Fruit fly (Drosophila melanogaster) whole organism, wandering third instar larva: ENCODE results near the gene elB.

Source experiments
- Abd-B ChIP-seq: fragments of >200 bp; optimal IDR thresholded peaks from 2 replicates; lab custom pipeline; 2017; ENCODE audit warnings: missing biosample characterization, missing genetic modification characterization
- CG9705 ChIP-seq: fragments of 200-800 bp; sonication (Bioruptor generic); optimal IDR thresholded peaks from 2 replicates; lab custom pipeline; 2018; ENCODE audit warnings: missing biosample characterization, mild to moderate bottlenecking, missing genetic modification characterization
- Dfd ChIP-seq: fragments of >200 bp; optimal IDR thresholded peaks from 2 replicates; lab custom pipeline; 2017; ENCODE audit warnings: missing biosample characterization, missing genetic modification characterization
- Dif ChIP-seq: fragments of 200-275, 200-300 bp; sonication (Bioruptor generic); optimal IDR thresholded peaks from 2 replicates; lab custom pipeline; 2018; ENCODE audit warnings: missing biosample characterization, missing genetic modification characterization; ENCODE audit not compliant: partially characterized antibody
- HLH106 ChIP-seq: fragments of 200-800 bp; optimal IDR thresholded peaks from 3 replicates; lab custom pipeline; 2019; ENCODE audit warnings: missing biosample characterization, mild to moderate bottlenecking, missing genetic modification characterization, moderate library complexity
- Hnf4 ChIP-seq: fragments of 200-800 bp; sonication (Bioruptor generic); optimal IDR thresholded peaks from 2 replicates; lab custom pipeline; 2016; ENCODE audit warnings: missing biosample characterization, mild to moderate bottlenecking, missing genetic modification characterization
- Hr83 ChIP-seq: fragments of 200-300 bp; sonication (Bioruptor generic); optimal IDR thresholded peaks from 2 replicates; lab custom pipeline; 2016; ENCODE audit warnings: missing biosample characterization, mild to moderate bottlenecking, missing genetic modification characterization, moderate library complexity; ENCODE audit not compliant: poor library complexity, severe bottlenecking
- Jra ChIP-seq: sonication (Bioruptor generic); optimal IDR thresholded peaks from 2 replicates; lab custom pipeline; 2016; ENCODE audit warnings: missing biosample characterization, missing genetic modification characterization
- Mio ChIP-seq: sonication (Bioruptor generic); optimal IDR thresholded peaks from 2 replicates; lab custom pipeline; 2016; ENCODE audit warnings: missing biosample characterization, missing genetic modification characterization
- Myc ChIP-seq: fragments of >200 bp; optimal IDR thresholded peaks from 2 replicates; lab custom pipeline; 2017
- N ChIP-seq: fragments of >200 bp; optimal IDR thresholded peaks from 2 replicates; lab custom pipeline; 2018; ENCODE audit warnings: missing biosample characterization, missing external identifiers, missing genetic modification characterization
- OdsH ChIP-seq: fragments of 200-800 bp; sonication (Bioruptor generic); optimal IDR thresholded peaks from 2 replicates; lab custom pipeline; 2016; ENCODE audit warnings: missing biosample characterization, mild to moderate bottlenecking, missing genetic modification characterization
- Rel ChIP-seq, 2 experiments: fragments of 200-800 bp; sonication (Bioruptor generic) in 1 of 2; optimal IDR thresholded peaks; 2 replicates in 1 of 2; 3 replicates in 1 of 2; lab custom pipeline; 2016 to 2019; ENCODE audit warnings: mild to moderate bottlenecking in 2 of 2, missing biosample characterization in 2 of 2, missing genetic modification characterization in 2 of 2, moderate library complexity in 1 of 2
- Sp1 ChIP-seq: fragments of 200-800 bp; sonication (Bioruptor generic); optimal IDR thresholded peaks from 3 replicates; lab custom pipeline; 2019; ENCODE audit warnings: missing biosample characterization, mild to moderate bottlenecking, missing genetic modification characterization, moderate library complexity
- br ChIP-seq: fragments of 200-800 bp; sonication (Bioruptor generic); optimal IDR thresholded peaks from 2 replicates; lab custom pipeline; 2016; ENCODE audit warnings: missing biosample characterization, missing genetic modification characterization
- brk ChIP-seq: fragments of 200-800 bp; sonication (Bioruptor generic); optimal IDR thresholded peaks from 2 replicates; lab custom pipeline; 2016; ENCODE audit warnings: missing biosample characterization, mild to moderate bottlenecking, missing genetic modification characterization
- dl ChIP-seq, 2 experiments: fragments of 175-275, 200-275 bp in 1 of 2; fragments of 200-275 bp in 1 of 2; sonication (Bioruptor generic); optimal IDR thresholded peaks; lab custom pipeline; 2018; ENCODE audit warnings: mild to moderate bottlenecking in 2 of 2, missing biosample characterization in 2 of 2, missing genetic modification characterization in 2 of 2, moderate library complexity in 2 of 2; ENCODE audit not compliant: partially characterized antibody in 2 of 2, insufficient read depth in 1 of 2
- dmrt93B ChIP-seq: fragments of 200-800 bp; sonication (Bioruptor generic); optimal IDR thresholded peaks from 2 replicates; lab custom pipeline; 2018; ENCODE audit warnings: missing biosample characterization, mild to moderate bottlenecking, missing genetic modification characterization
- dsf ChIP-seq: sonication (Bioruptor generic); optimal IDR thresholded peaks from 2 replicates; lab custom pipeline; 2016; ENCODE audit warnings: missing biosample characterization, missing genetic modification characterization, borderline replicate concordance
- ey ChIP-seq: fragments of 200-800 bp; sonication (Bioruptor generic); optimal IDR thresholded peaks from 2 replicates; lab custom pipeline; 2016; ENCODE audit warnings: missing biosample characterization, missing genetic modification characterization
- foxo ChIP-seq, 2 experiments: fragments of 200-800 bp; sonication (Bioruptor generic); optimal IDR thresholded peaks; 2 replicates in 1 of 2; 3 replicates in 1 of 2; lab custom pipeline; 2016 to 2017; ENCODE audit warnings: missing biosample characterization in 2 of 2, missing genetic modification characterization in 2 of 2
- fru ChIP-seq: fragments of 200-800 bp; sonication (Bioruptor generic); optimal IDR thresholded peaks from 3 replicates; lab custom pipeline; 2016; ENCODE audit warnings: missing biosample characterization, mild to moderate bottlenecking, missing genetic modification characterization
- h ChIP-seq: fragments of 200-800 bp; sonication (Bioruptor generic); optimal IDR thresholded peaks from 3 replicates; lab custom pipeline; 2016; ENCODE audit warnings: missing biosample characterization, mild to moderate bottlenecking, missing genetic modification characterization
- jim ChIP-seq: fragments of 175-275, 200-325 bp; sonication (Bioruptor generic); optimal IDR thresholded peaks from 2 replicates; lab custom pipeline; 2016; ENCODE audit warnings: missing biosample characterization, mild to moderate bottlenecking, missing genetic modification characterization
- lola ChIP-seq: fragments of >200 bp; optimal IDR thresholded peaks from 2 replicates; lab custom pipeline; 2017; ENCODE audit warnings: missing biosample characterization, missing genetic modification characterization
- psq ChIP-seq: fragments of 200-800 bp; sonication (Bioruptor generic); optimal IDR thresholded peaks from 3 replicates; lab custom pipeline; 2017; ENCODE audit warnings: missing biosample characterization, mild to moderate bottlenecking, missing genetic modification characterization, moderate library complexity
- rgr ChIP-seq: fragments of 200-800 bp; sonication (Bioruptor generic); optimal IDR thresholded peaks from 3 replicates; lab custom pipeline; 2016; ENCODE audit warnings: missing biosample characterization, mild to moderate bottlenecking, missing genetic modification characterization
- sage ChIP-seq: fragments of 200-800 bp; sonication (Bioruptor generic); optimal IDR thresholded peaks from 2 replicates; lab custom pipeline; 2016; ENCODE audit warnings: missing biosample characterization, mild to moderate bottlenecking, missing genetic modification characterization
- sv ChIP-seq: fragments of 200-800 bp; sonication (Bioruptor generic); optimal IDR thresholded peaks from 3 replicates; lab custom pipeline; 2016; ENCODE audit warnings: missing biosample characterization, missing genetic modification characterization
- tai ChIP-seq: sonication (Bioruptor generic); optimal IDR thresholded peaks from 2 replicates; lab custom pipeline; 2016; ENCODE audit warnings: missing biosample characterization, missing genetic modification characterization
- usp ChIP-seq: fragments of >200 bp; optimal IDR thresholded peaks from 2 replicates; lab custom pipeline; 2017; ENCODE audit warnings: missing biosample characterization, missing genetic modification characterization
- woc ChIP-seq: sonication (Bioruptor generic); optimal IDR thresholded peaks from 2 replicates; lab custom pipeline; 2016; ENCODE audit warnings: missing biosample characterization, mild to moderate bottlenecking, missing genetic modification characterization

Gene elB

DNA sequence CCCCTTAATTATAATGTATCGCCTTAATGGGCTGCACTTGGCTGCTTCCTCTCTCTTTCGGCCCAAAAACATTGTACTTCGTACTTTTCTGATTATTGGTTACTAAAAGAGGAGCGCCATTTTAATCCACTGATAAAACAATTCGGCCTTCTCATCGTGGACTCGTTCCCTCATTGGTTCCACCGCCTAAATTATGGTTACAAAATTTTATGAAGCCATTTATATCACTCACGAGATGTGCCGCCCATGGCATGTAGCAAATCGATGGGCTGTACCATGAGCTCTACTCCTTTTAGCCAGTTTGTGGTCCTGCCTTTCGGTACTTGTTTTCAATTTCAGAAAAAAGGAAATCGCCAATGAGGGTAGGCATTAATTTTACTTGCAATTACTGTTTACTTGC lies 40.5 kb downstream of the elB start:
- TF ChIP-seq Sp1 (no peak), N (GFP tag; lab: Kevin White, UChicago) (no peak), Dif (GFP tag; lab: Kevin White, UChicago) (no peak), ey (GFP tag; lab: Kevin White, UChicago) (no peak), jim (GFP tag; lab: Kevin White, UChicago) (no peak), lola (GFP tag; lab: Kevin White, UChicago) (no peak), Hr83 (GFP tag; lab: Kevin White, UChicago) (no peak), Rel (GFP tag; optimal IDR thresholded peaks at IDR 0.05; lab: Kevin White, UChicago) (no peak), Rel (tag; optimal IDR thresholded peaks at IDR 0.05; lab: Kevin White, UChicago) (no peak), Myc (no peak), Dfd (no peak), CG9705 (GFP tag; lab: Kevin White, UChicago) (no peak), dsf (no peak), Jra (GFP tag; lab: Kevin White, UChicago) (no peak), dl (GFP tag; optimal IDR thresholded peaks at IDR 0.05; lab: Kevin White, UChicago; ENCODE audit: insufficient read depth in 1 of 2, partially characterized antibody in 2 of 2) (no peak), foxo (GFP tag; optimal IDR thresholded peaks at IDR 0.05; lab: Kevin White, UChicago) (no peak), brk (no peak), h (GFP tag; lab: Kevin White, UChicago) (no peak), dmrt93B (GFP tag; lab: Kevin White, UChicago) (no peak), psq (no peak), Abd-B (GFP tag; lab: Kevin White, UChicago) (no peak)

DNA sequence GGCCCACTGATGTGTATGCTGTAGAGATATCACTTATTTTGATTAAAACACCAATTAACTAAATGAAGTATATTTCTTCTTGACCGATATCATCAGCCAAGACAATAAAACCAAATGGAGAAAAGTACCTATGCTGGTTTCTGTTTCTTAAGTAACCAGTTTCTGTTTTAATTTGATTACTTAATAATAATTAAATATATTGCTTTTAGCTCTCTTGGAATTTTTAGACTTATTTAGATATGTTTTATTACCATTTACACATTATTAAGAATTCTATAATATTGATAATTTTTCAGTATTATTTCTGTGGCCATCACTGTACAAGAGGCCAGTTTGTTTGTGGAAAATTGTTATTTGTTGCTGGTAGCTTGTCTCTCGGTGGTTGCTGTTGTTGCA lies 42.1 kb downstream of the elB start:
- TF ChIP-seq h (GFP tag; lab: Kevin White, UChicago) (peak; percentile 59), N (GFP tag; lab: Kevin White, UChicago) (no peak), rgr (peak; percentile 35), foxo (GFP tag; optimal IDR thresholded peaks at IDR 0.05; lab: Kevin White, UChicago) (peak in 1 of 2 experiments; percentile 62), OdsH (GFP tag; lab: Kevin White, UChicago) (peak; percentile 40), HLH106 (tag; lab: Kevin White, UChicago) (peak; percentile 77), fru (peak; percentile 30), ey (GFP tag; lab: Kevin White, UChicago) (peak; percentile 2), sage (GFP tag; lab: Kevin White, UChicago) (no peak), dmrt93B (GFP tag; lab: Kevin White, UChicago) (peak; percentile 63), woc (GFP tag; lab: Kevin White, UChicago) (peak; percentile 28), Sp1 (peak; percentile 57), lola (GFP tag; lab: Kevin White, UChicago) (no peak)

DNA sequence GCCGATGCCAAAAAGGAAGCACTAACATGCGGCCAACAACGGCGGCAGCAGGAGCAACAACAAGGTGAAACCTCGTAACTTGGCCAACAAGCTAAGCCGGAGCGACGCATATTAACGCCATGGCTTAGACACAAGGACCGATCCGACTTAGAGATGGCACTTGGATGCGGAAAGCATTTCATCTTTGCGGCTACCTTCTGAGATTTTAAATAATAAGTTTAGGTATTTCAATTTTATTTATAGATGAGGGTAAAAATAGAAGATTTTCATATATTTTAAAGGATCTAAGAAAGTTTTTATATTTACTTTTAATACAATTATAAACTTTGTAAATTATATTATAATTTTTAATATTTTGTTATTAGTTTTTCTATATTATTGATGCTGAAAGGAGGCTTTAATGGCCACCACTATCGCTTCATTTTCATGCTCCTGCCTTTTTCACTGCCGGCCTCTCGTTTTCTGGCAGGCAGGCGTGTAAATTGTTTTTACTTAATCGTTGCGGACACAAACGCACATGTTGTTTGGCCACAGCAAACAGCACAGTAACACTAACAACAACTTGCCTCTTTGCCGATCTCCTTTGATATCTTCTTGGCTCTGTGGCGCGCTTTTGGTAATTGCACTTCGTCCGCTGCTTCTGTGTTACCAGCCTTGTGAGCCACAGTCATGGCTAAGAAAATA lies 42.6 kb downstream of the elB start:
- TF ChIP-seq jim (GFP tag; lab: Kevin White, UChicago) (no peak), dl (GFP tag; optimal IDR thresholded peaks at IDR 0.05; lab: Kevin White, UChicago; ENCODE audit: insufficient read depth in 1 of 2, partially characterized antibody in 2 of 2) (no peak), Hnf4 (GFP tag; lab: Kevin White, UChicago) (no peak), fru (no peak), lola (GFP tag; lab: Kevin White, UChicago) (no peak), Sp1 (peak; percentile 53), h (GFP tag; lab: Kevin White, UChicago) (peak; percentile 33), sv (GFP tag; lab: Kevin White, UChicago) (no peak), HLH106 (tag; lab: Kevin White, UChicago) (peak; percentile 56), rgr (peak; percentile 45), foxo (GFP tag; optimal IDR thresholded peaks at IDR 0.05; lab: Kevin White, UChicago) (peak in 1 of 2 experiments; percentile 40), Dfd (no peak), psq (peak; percentile 40), br (no peak)
- TF ChIP-seq, all 38 proteins: peak for 6

DNA sequence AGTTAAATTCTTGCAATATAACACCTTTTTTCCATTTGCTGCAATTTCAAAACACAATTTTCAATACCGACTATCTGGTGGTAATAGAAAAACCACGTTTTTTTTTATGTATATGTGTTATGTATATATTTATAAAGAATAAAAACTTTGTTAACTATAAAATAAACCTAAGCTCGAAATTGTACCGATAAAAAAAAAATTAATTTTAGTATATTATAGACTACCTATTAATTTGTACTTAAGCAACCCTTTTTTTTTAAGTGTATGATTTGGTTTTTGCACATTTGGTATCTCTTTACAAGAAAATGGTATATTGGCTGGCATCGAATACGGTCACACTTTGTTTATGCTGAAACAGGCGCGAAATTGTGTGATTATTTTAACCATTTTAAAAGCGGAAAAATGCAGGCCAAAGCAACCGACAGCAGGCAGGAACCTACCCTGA lies 47.6 kb downstream of the elB start, which contains the start of gene spel1:
TSS of gene spel1 (plus strand) at position 334 of the 445 bp plus-strand sequence.
- peak; percentile 28 for TF ChIP-seq woc (GFP tag; lab: Kevin White, UChicago)
- TF ChIP-seq Mio, result no peak
- no peak for TF ChIP-seq CG9705 (GFP tag; lab: Kevin White, UChicago)
- TF ChIP-seq ey (GFP tag; lab: Kevin White, UChicago), result peak; percentile 24
- no peak for TF ChIP-seq Rel (GFP tag; optimal IDR thresholded peaks at IDR 0.05; lab: Kevin White, UChicago)
- TF ChIP-seq Rel (tag; optimal IDR thresholded peaks at IDR 0.05; lab: Kevin White, UChicago), result peak; percentile 4
- TF ChIP-seq HLH106 (tag; lab: Kevin White, UChicago), result peak; percentile 69
- TF ChIP-seq Hnf4 (GFP tag; lab: Kevin White, UChicago), result peak; percentile 55
- TF ChIP-seq sv (GFP tag; lab: Kevin White, UChicago), result peak; percentile 26
- TF ChIP-seq rgr, result peak; percentile 54
- TF ChIP-seq sage (GFP tag; lab: Kevin White, UChicago), result no peak
- TF ChIP-seq fru, result peak; percentile 50
- no peak for TF ChIP-seq tai (GFP tag; lab: Kevin White, UChicago)
- no peak for TF ChIP-seq dmrt93B (GFP tag; lab: Kevin White, UChicago)
- peak in 1 of 2 experiments; percentile 68 for TF ChIP-seq foxo (GFP tag; optimal IDR thresholded peaks at IDR 0.05; lab: Kevin White, UChicago)
- TF ChIP-seq Sp1, result peak; percentile 75
- peak; percentile 52 for TF ChIP-seq OdsH (GFP tag; lab: Kevin White, UChicago)
- TF ChIP-seq h (GFP tag; lab: Kevin White, UChicago), result peak; percentile 40
- no peak for TF ChIP-seq Abd-B (GFP tag; lab: Kevin White, UChicago)
- TF ChIP-seq usp, result no peak
- TF ChIP-seq brk, result peak; percentile 18
- TF ChIP-seq psq, result peak; percentile 53
